Fruit fly (Drosophila melanogaster) whole organism, embryonic: ENCODE data around the gene CG42402.

Source experiments
- Adf1 ChIP-seq: fragments of 200-800 bp; sonication (Bioruptor generic); IDR thresholded peaks from 2 replicates; pipeline ENCODE4 v1.3.6; 2022; ENCODE audit warnings: missing biosample characterization, missing genetic modification characterization
- B-H2 ChIP-seq: fragments of 200-800 bp; sonication (Bioruptor generic); optimal IDR thresholded peaks from 2 replicates; lab custom pipeline; 2018; ENCODE audit warnings: missing biosample characterization, mild to moderate bottlenecking, missing genetic modification characterization
- Bgb ChIP-seq: fragments of 200-800 bp; sonication (Bioruptor generic); IDR thresholded peaks from 2 replicates; pipeline ENCODE4 v1.3.6; 2022; ENCODE audit warnings: missing biosample characterization, missing genetic modification characterization; ENCODE audit not compliant: partially characterized antibody
- CG10462 ChIP-seq: fragments of 200-800 bp; sonication (Bioruptor generic); optimal IDR thresholded peaks from 2 replicates; lab custom pipeline; 2016; ENCODE audit warnings: missing biosample characterization, missing genetic modification characterization
- CG10543 ChIP-seq: fragments of 200-800 bp; sonication (Bioruptor generic); optimal IDR thresholded peaks from 3 replicates; lab custom pipeline; 2017; ENCODE audit warnings: missing biosample characterization, mild to moderate bottlenecking, missing genetic modification characterization, moderate library complexity
- CG12659 ChIP-seq: fragments of 200-800 bp; sonication (Bioruptor generic); optimal IDR thresholded peaks from 3 replicates; lab custom pipeline; 2017; ENCODE audit warnings: mild to moderate bottlenecking, missing biosample characterization, missing genetic modification reagents, missing genetic modification characterization
- CG12769 ChIP-seq: fragments of 200-800 bp; sonication (Bioruptor generic); optimal IDR thresholded peaks from 2 replicates; lab custom pipeline; 2019; ENCODE audit warnings: missing biosample characterization, mild to moderate bottlenecking, missing genetic modification characterization, moderate library complexity
- CG13624 ChIP-seq: fragments of 200-800 bp; sonication (Bioruptor generic); optimal IDR thresholded peaks from 2 replicates; lab custom pipeline; 2016; ENCODE audit warnings: missing biosample characterization, missing genetic modification characterization
- CG14860 ChIP-seq: fragments of 200-800 bp; sonication (Bioruptor generic); IDR thresholded peaks from 3 replicates; pipeline ENCODE4 v1.3.6; 2022; ENCODE audit warnings: missing biosample characterization, missing genetic modification characterization; ENCODE audit not compliant: partially characterized antibody
- CG14965 ChIP-seq: fragments of 200-800 bp; sonication (Bioruptor generic); optimal IDR thresholded peaks from 2 replicates; lab custom pipeline; 2016; ENCODE audit warnings: missing biosample characterization, missing genetic modification characterization, borderline replicate concordance
- CG15479 ChIP-seq: fragments of 200-800 bp; sonication (Bioruptor generic); optimal IDR thresholded peaks from 3 replicates; lab custom pipeline; 2019; ENCODE audit warnings: missing biosample characterization, mild to moderate bottlenecking, missing genetic modification characterization, moderate library complexity
- CG17328 ChIP-seq: fragments of 200-800 bp; sonication (Bioruptor generic); IDR thresholded peaks from 2 replicates; pipeline ENCODE4 v1.3.6; 2022; ENCODE audit warnings: missing biosample characterization, missing genetic modification characterization
- CG1832 ChIP-seq: fragments of 200-800 bp; sonication (Bioruptor generic); optimal IDR thresholded peaks from 2 replicates; lab custom pipeline; 2017; ENCODE audit warnings: missing biosample characterization, mild to moderate bottlenecking, missing genetic modification characterization, inconsistent platforms
- CG18476 ChIP-seq: fragments of 200-800 bp; sonication (Bioruptor generic); optimal IDR thresholded peaks from 2 replicates; lab custom pipeline; 2016; ENCODE audit warnings: missing biosample characterization, mild to moderate bottlenecking, missing genetic modification characterization
- CG18599 ChIP-seq: fragments of 200-800 bp; sonication (Bioruptor generic); optimal IDR thresholded peaks from 3 replicates; lab custom pipeline; 2017; ENCODE audit warnings: missing biosample characterization, missing genetic modification characterization, mild to moderate bottlenecking, moderate library complexity, missing genetic modification reagents
- CG2199 ChIP-seq: fragments of 200-800 bp; sonication (Bioruptor generic); IDR thresholded peaks from 3 replicates; pipeline ENCODE4 v1.3.6; 2022; ENCODE audit warnings: missing biosample characterization, missing genetic modification characterization
- CG3163 ChIP-seq: fragments of 200-800 bp; sonication (Bioruptor generic); optimal IDR thresholded peaks from 3 replicates; lab custom pipeline; 2016; ENCODE audit warnings: missing biosample characterization, missing genetic modification characterization
- CG3847 ChIP-seq: fragments of 200-800 bp; sonication (Bioruptor generic); IDR thresholded peaks from 2 replicates; pipeline ENCODE4 v1.3.6; 2022; ENCODE audit warnings: missing biosample characterization, missing genetic modification characterization
- CG4854 ChIP-seq: fragments of 200-800 bp; sonication (Bioruptor generic); optimal IDR thresholded peaks from 2 replicates; lab custom pipeline; 2016; ENCODE audit warnings: missing biosample characterization, missing genetic modification characterization, inconsistent platforms
- CG6689 ChIP-seq: fragments of 200-800 bp; sonication (Bioruptor generic); IDR thresholded peaks from 2 replicates; pipeline ENCODE4 v1.3.6; 2022; ENCODE audit warnings: missing biosample characterization, missing genetic modification characterization
- CG6765 ChIP-seq: fragments of 200-800 bp; sonication (Bioruptor generic); optimal IDR thresholded peaks from 3 replicates; lab custom pipeline; 2017; ENCODE audit warnings: missing biosample characterization, mild to moderate bottlenecking, missing genetic modification characterization
- CG7372 ChIP-seq: fragments of 200-800 bp; sonication (Bioruptor generic); IDR thresholded peaks from 2 replicates; pipeline ENCODE4 v1.3.6; 2022; ENCODE audit warnings: missing biosample characterization, missing genetic modification characterization
- CG8290 ChIP-seq, 3 experiments: fragments of 200-800 bp; sonication (Bioruptor generic); optimal IDR thresholded peaks; 2 replicates each; lab custom pipeline; 2016 to 2019; ENCODE audit warnings: missing biosample characterization in 3 of 3, missing genetic modification characterization in 3 of 3, mild to moderate bottlenecking in 2 of 3, moderate library complexity in 1 of 3
- CG8924 ChIP-seq: fragments of 200-800 bp; optimal IDR thresholded peaks from 3 replicates; lab custom pipeline; 2019; ENCODE audit warnings: missing biosample characterization, mild to moderate bottlenecking, missing genetic modification characterization, moderate library complexity
- CG9215 ChIP-seq: fragments of 200-800 bp; sonication (Bioruptor generic); IDR thresholded peaks from 2 replicates; pipeline ENCODE4 v1.3.6; 2022; ENCODE audit warnings: missing biosample characterization, missing genetic modification characterization
- CG9817 ChIP-seq: fragments of 200-800 bp; sonication (Bioruptor generic); optimal IDR thresholded peaks from 2 replicates; lab custom pipeline; 2018; ENCODE audit warnings: missing biosample characterization, mild to moderate bottlenecking, missing genetic modification characterization, moderate library complexity
- Hmr ChIP-seq: fragments of 200-800 bp; sonication (Bioruptor generic); optimal IDR thresholded peaks from 3 replicates; lab custom pipeline; 2017; ENCODE audit warnings: mild to moderate bottlenecking, missing biosample characterization, missing genetic modification reagents, missing genetic modification characterization
- Jarid2 ChIP-seq: fragments of 200-800 bp; sonication (Bioruptor generic); optimal IDR thresholded peaks from 3 replicates; lab custom pipeline; 2017; ENCODE audit warnings: mild to moderate bottlenecking, missing biosample characterization, missing genetic modification reagents, missing genetic modification characterization
- Ptx1 ChIP-seq: fragments of 200-800 bp; sonication (Bioruptor generic); IDR thresholded peaks from 2 replicates; pipeline ENCODE4 v1.3.6; 2022; ENCODE audit warnings: missing biosample characterization, missing genetic modification characterization
- Stat92E ChIP-seq, 3 experiments: fragments of >200 bp in 2 of 3; fragments of 200-800 bp in 1 of 3; sonication (Bioruptor generic) in 1 of 3; optimal IDR thresholded peaks; 2 replicates each; lab custom pipeline; 2017 to 2019; ENCODE audit warnings: missing biosample characterization in 3 of 3, missing genetic modification characterization in 3 of 3, mild to moderate bottlenecking in 1 of 3, moderate library complexity in 1 of 3
- ac ChIP-seq: fragments of 200-800 bp; sonication (Bioruptor generic); optimal IDR thresholded peaks from 3 replicates; lab custom pipeline; 2017; ENCODE audit warnings: missing biosample characterization, mild to moderate bottlenecking, missing genetic modification characterization
- btn ChIP-seq: fragments of 200-800 bp; sonication (Bioruptor generic); optimal IDR thresholded peaks from 2 replicates; lab custom pipeline; 2016; ENCODE audit warnings: missing biosample characterization, missing genetic modification characterization
- chinmo ChIP-seq: fragments of 200-800 bp; sonication (Bioruptor generic); IDR thresholded peaks from 4 replicates; pipeline ENCODE4 v1.3.6; 2022; ENCODE audit warnings: missing biosample characterization, missing genetic modification characterization; ENCODE audit not compliant: partially characterized antibody
- chm ChIP-seq: fragments of 200-800 bp; sonication (Bioruptor generic); IDR thresholded peaks from 2 replicates; pipeline ENCODE4 v1.3.6; 2022; ENCODE audit warnings: missing biosample characterization, missing genetic modification characterization
- gro ChIP-seq: fragments of 200-800 bp; sonication (Bioruptor generic); optimal IDR thresholded peaks from 2 replicates; lab custom pipeline; 2016; ENCODE audit warnings: missing biosample characterization, missing genetic modification characterization
- hbn ChIP-seq: fragments of 200-800 bp; sonication (Bioruptor generic); IDR thresholded peaks from 2 replicates; pipeline ENCODE4 v1.3.6; 2022; ENCODE audit warnings: missing biosample characterization, missing genetic modification characterization; ENCODE audit not compliant: partially characterized antibody
- hkb ChIP-seq, 2 experiments: fragments of 200-800 bp in 1 of 2; fragments of >200 bp in 1 of 2; sonication (Bioruptor generic) in 1 of 2; IDR thresholded peaks in 1 of 2; optimal IDR thresholded peaks in 1 of 2; 2 replicates each; pipeline versions ENCODE4 v1.3.6 to Lab custom; 2017 to 2022; ENCODE audit warnings: missing biosample characterization in 1 of 2, missing genetic modification characterization in 1 of 2
- inv ChIP-seq: fragments of 200-800 bp; sonication (Bioruptor generic); IDR thresholded peaks from 2 replicates; pipeline ENCODE4 v1.3.6; 2022; ENCODE audit warnings: missing biosample characterization, missing genetic modification characterization; ENCODE audit not compliant: partially characterized antibody
- jumu ChIP-seq: fragments of 200-800 bp; sonication (Bioruptor generic); optimal IDR thresholded peaks from 3 replicates; lab custom pipeline; 2016; ENCODE audit warnings: missing biosample characterization, missing genetic modification characterization
- klu ChIP-seq: fragments of 200-800 bp; sonication (Bioruptor generic); IDR thresholded peaks from 2 replicates; pipeline ENCODE4 v1.3.6; 2022; ENCODE audit warnings: missing biosample characterization, missing genetic modification characterization
- mld ChIP-seq: fragments of 200-800 bp; sonication (Bioruptor generic); IDR thresholded peaks from 3 replicates; pipeline ENCODE4 v1.3.6; 2022; ENCODE audit warnings: missing biosample characterization, missing genetic modification characterization; ENCODE audit not compliant: partially characterized antibody
- nom ChIP-seq: fragments of 200-800 bp; sonication (Bioruptor generic); optimal IDR thresholded peaks from 2 replicates; lab custom pipeline; 2017; ENCODE audit warnings: missing biosample characterization, missing genetic modification characterization, mild to moderate bottlenecking, moderate library complexity, missing genetic modification reagents
- sens ChIP-seq: fragments of 200-800 bp; sonication (Bioruptor generic); peaks from one replicate; lab custom pipeline; 2016; ENCODE audit warnings: missing biosample characterization, missing genetic modification characterization
- tio ChIP-seq: fragments of 200-800 bp; sonication (Bioruptor generic); optimal IDR thresholded peaks from 2 replicates; lab custom pipeline; 2017; ENCODE audit warnings: missing biosample characterization, missing genetic modification characterization, inconsistent platforms
- unc-4 ChIP-seq: fragments of 200-800 bp; sonication (Bioruptor generic); IDR thresholded peaks from 2 replicates; pipeline ENCODE4 v1.3.6; 2022; ENCODE audit warnings: missing biosample characterization, missing genetic modification characterization; ENCODE audit not compliant: partially characterized antibody
- wor ChIP-seq: fragments of 200-800 bp; sonication (Bioruptor generic); IDR thresholded peaks from 2 replicates; pipeline ENCODE4 v1.3.6; 2022; ENCODE audit warnings: missing biosample characterization, missing genetic modification characterization
- z ChIP-seq: fragments of 200-800 bp; sonication (Bioruptor generic); IDR thresholded peaks from 3 replicates; pipeline ENCODE4 v1.3.6; 2022; ENCODE audit warnings: missing biosample characterization, missing genetic modification characterization
- zfh1 ChIP-seq: fragments of 200-800 bp; sonication (Bioruptor generic); IDR thresholded peaks from 3 replicates; pipeline ENCODE4 v1.3.6; 2022; ENCODE audit warnings: missing biosample characterization, missing genetic modification characterization

CG42402 gene

dm6 chr3R:4128337-4128736 lies 50.6 kb downstream of the CG42402 start (continued):
- no peak for TF ChIP-seq CG9817 (tag; lab: Kevin White, UChicago)
- no peak for TF ChIP-seq Stat92E (GFP tag; optimal IDR thresholded peaks at IDR 0.05; lab: Kevin White, UChicago)
- TF ChIP-seq zfh1 (GFP tag; lab: Robert Waterston, UW), result no peak
- TF ChIP-seq mld, result peak; percentile 57; the same call in 1 of the 3 replicates
- TF ChIP-seq wor, result no peak
- TF ChIP-seq jumu (GFP tag; lab: Kevin White, UChicago), result no peak
- TF ChIP-seq ac (GFP tag; lab: Kevin White, UChicago), result no peak
- TF ChIP-seq CG12659 (GFP tag; lab: Kevin White, UChicago), result no peak
- TF ChIP-seq chm (GFP tag; lab: Robert Waterston, UW), result no peak
- no peak for TF ChIP-seq CG15479 (GFP tag; lab: Kevin White, UChicago)
- no peak for TF ChIP-seq CG9215 (GFP tag; lab: Robert Waterston, UW)
- TF ChIP-seq CG14965, result no peak
- no peak for TF ChIP-seq CG10462 (GFP tag; lab: Kevin White, UChicago)
- TF ChIP-seq klu (GFP tag; lab: Robert Waterston, UW), result no peak
- TF ChIP-seq inv (GFP tag; lab: Robert Waterston, UW), result peak; percentile 30; the same call in 1 of the 2 replicates
- no peak for TF ChIP-seq Hmr (GFP tag; lab: Kevin White, UChicago)
- TF ChIP-seq Bgb, result peak; percentile 44; the same call in 1 of the 2 replicates
- TF ChIP-seq unc-4, result no peak
- no peak for TF ChIP-seq CG1832
- TF ChIP-seq tio, result no peak

dm6 chr3R:4130281-4130863 lies 52.6 kb downstream of the CG42402 start:
- TF ChIP-seq sens (GFP tag; lab: Kevin White, UChicago), result peak; percentile 28
- peak; percentile 2 for TF ChIP-seq Jarid2 (GFP tag; lab: Kevin White, UChicago)
- peak; percentile 22 for TF ChIP-seq gro (GFP tag; lab: Kevin White, UChicago)
- peak; percentile 52 for TF ChIP-seq nom (GFP tag; lab: Kevin White, UChicago)
- peak; percentile 85 for TF ChIP-seq CG12769 (tag; lab: Kevin White, UChicago)
- TF ChIP-seq CG8924, result no peak
- peak; percentile 60; the same call in 1 of the 2 replicates for TF ChIP-seq Adf1
- no peak for TF ChIP-seq CG8290 (GFP tag; optimal IDR thresholded peaks at IDR 0.05; lab: Kevin White, UChicago)
- peak in 1 of 2 experiments; percentile 65 for TF ChIP-seq CG8290 (tag; optimal IDR thresholded peaks at IDR 0.05; lab: Kevin White, UChicago)
- no peak for TF ChIP-seq Ptx1 (GFP tag; lab: Robert Waterston, UW)
- TF ChIP-seq CG6765 (GFP tag; lab: Kevin White, UChicago), result peak; percentile 21
- peak; percentile 73 for TF ChIP-seq CG10543 (GFP tag; lab: Kevin White, UChicago)
- no peak for TF ChIP-seq btn (GFP tag; lab: Kevin White, UChicago)
- TF ChIP-seq CG14860 (GFP tag; lab: Robert Waterston, UW), result 0 out of 3 replicates have a peak, but pooled peaks have one; percentile 21
- TF ChIP-seq CG18476 (GFP tag; lab: Kevin White, UChicago), result no peak
- no peak for TF ChIP-seq CG4854 (GFP tag; lab: Kevin White, UChicago)
- 0 out of 4 replicates have a peak, but pooled peaks have one; percentile 75 for TF ChIP-seq chinmo (GFP tag; lab: Robert Waterston, UW)
- TF ChIP-seq CG17328, result 0 out of 2 replicates have a peak, but pooled peaks have one; percentile 28
- no peak for TF ChIP-seq hbn (GFP tag; lab: Robert Waterston, UW)
- TF ChIP-seq hkb (optimal IDR thresholded peaks at IDR 0.05; lab: Kevin White, UChicago), result no peak
- TF ChIP-seq hkb (GFP tag; IDR thresholded peaks at IDR 0.05; lab: Robert Waterston, UW), result peak; percentile 37; the same call in 1 of the 2 replicates
- 0 out of 2 replicates have a peak, but pooled peaks have one; percentile 14 for TF ChIP-seq CG7372 (GFP tag; lab: Robert Waterston, UW)
- 0 out of 3 replicates have a peak, but pooled peaks have one; percentile 13 for TF ChIP-seq CG2199 (GFP tag; lab: Robert Waterston, UW)
- TF ChIP-seq CG3847 (GFP tag; lab: Robert Waterston, UW), result 0 out of 2 replicates have a peak, but pooled peaks have one; percentile 15
- TF ChIP-seq B-H2, result peak; percentile 2
- no peak for TF ChIP-seq CG6689 (GFP tag; lab: Robert Waterston, UW)
- TF ChIP-seq CG3163, result peak; percentile 96
- TF ChIP-seq z (GFP tag; lab: Robert Waterston, UW), result 0 out of 3 replicates have a peak, but pooled peaks have one; percentile 24
- no peak for TF ChIP-seq CG18599 (GFP tag; lab: Kevin White, UChicago)
- peak; percentile 7 for TF ChIP-seq CG13624
